Worm (Caenorhabditis elegans) whole organism, mixed stage, embryonic: Measurements from ENCODE around the gene cal-8.

Experiments
- blmp-1 ChIP-seq: fragments of 150-350 bp; optimal IDR thresholded peaks from 2 replicates; lab custom pipeline; 2014; ENCODE audit warnings: missing biosample characterization, missing genetic modification characterization
- ceh-39 ChIP-seq: fragments of 150-350 bp; optimal IDR thresholded peaks from 2 replicates; lab custom pipeline; 2014; ENCODE audit warnings: missing biosample characterization, missing genetic modification characterization
- ceh-43 ChIP-seq: fragments of 200-800 bp; sonication (Bioruptor generic); optimal IDR thresholded peaks from 2 replicates; lab custom pipeline; 2018; ENCODE audit warnings: mild to moderate bottlenecking, missing genetic modification characterization, moderate library complexity, missing compliant biosample characterization
- ceh-83 ChIP-seq: fragments of 200-800 bp; sonication (Bioruptor generic); optimal IDR thresholded peaks from 2 replicates; lab custom pipeline; 2018; ENCODE audit warnings: mild to moderate bottlenecking, missing genetic modification characterization, missing compliant biosample characterization
- ces-1 ChIP-seq: fragments of 150-350 bp; optimal IDR thresholded peaks from 2 replicates; lab custom pipeline; 2014; ENCODE audit warnings: missing biosample characterization, missing genetic modification reagents, missing genetic modification characterization
- cnd-1 ChIP-seq: fragments of 200-800 bp; sonication (Bioruptor generic); optimal IDR thresholded peaks from 2 replicates; lab custom pipeline; 2018; ENCODE audit warnings: mild to moderate bottlenecking, missing genetic modification characterization, missing compliant biosample characterization
- drap-1 ChIP-seq: fragments of 200-800 bp; sonication (Bioruptor generic); optimal IDR thresholded peaks from 3 replicates; lab custom pipeline; 2018; ENCODE audit warnings: mild to moderate bottlenecking, missing genetic modification characterization, missing compliant biosample characterization
- elt-1 ChIP-seq: sonication (generic microtip); optimal IDR thresholded peaks from 2 replicates; lab custom pipeline; 2017; ENCODE audit warnings: missing genetic modification characterization, mild to moderate bottlenecking, missing compliant biosample characterization, antibody characterized with exemption, moderate library complexity, borderline replicate concordance; ENCODE audit not compliant: insufficient read depth
- flh-1 ChIP-seq: fragments of 200-800 bp; sonication (Bioruptor generic); optimal IDR thresholded peaks from 2 replicates; lab custom pipeline; 2018; ENCODE audit warnings: mild to moderate bottlenecking, missing genetic modification characterization, moderate library complexity, missing compliant biosample characterization
- ham-2 ChIP-seq: fragments of 200-800 bp; sonication (Bioruptor generic); optimal IDR thresholded peaks from 2 replicates; lab custom pipeline; 2018; ENCODE audit warnings: mild to moderate bottlenecking, missing genetic modification characterization, missing compliant biosample characterization
- hlh-1 ChIP-seq: fragments of 150-350 bp; optimal IDR thresholded peaks from 2 replicates; lab custom pipeline; 2014; ENCODE audit warnings: missing biosample characterization, missing genetic modification reagents, missing genetic modification characterization
- lin-13 ChIP-seq: fragments of 150-350 bp; optimal IDR thresholded peaks from 2 replicates; lab custom pipeline; 2014; ENCODE audit warnings: missing biosample characterization, missing genetic modification characterization
- lin-32 ChIP-seq: fragments of 200-800 bp; sonication (Bioruptor generic); optimal IDR thresholded peaks from 2 replicates; lab custom pipeline; 2018; ENCODE audit warnings: mild to moderate bottlenecking, missing genetic modification characterization, missing compliant biosample characterization
- mab-5 ChIP-seq: fragments of 150-350 bp; optimal IDR thresholded peaks from 2 replicates; lab custom pipeline; 2014; ENCODE audit warnings: missing biosample characterization, missing genetic modification characterization
- mep-1 ChIP-seq: fragments of 150-350 bp; optimal IDR thresholded peaks from 2 replicates; lab custom pipeline; 2017; ENCODE audit warnings: missing biosample characterization, missing genetic modification reagents, missing genetic modification characterization, inconsistent platforms
- mls-2 ChIP-seq: sonication (generic microtip); optimal IDR thresholded peaks from 2 replicates; lab custom pipeline; 2016; ENCODE audit warnings: mild to moderate bottlenecking, missing genetic modification characterization, moderate library complexity, missing compliant biosample characterization
- nhr-12 ChIP-seq: fragments of 150-350 bp; optimal IDR thresholded peaks from 2 replicates; lab custom pipeline; 2014; ENCODE audit warnings: missing biosample characterization, missing genetic modification characterization
- nhr-2 ChIP-seq: fragments of 150-350 bp; optimal IDR thresholded peaks from 2 replicates; lab custom pipeline; 2014; ENCODE audit warnings: missing biosample characterization, missing genetic modification characterization
- nhr-28 ChIP-seq: fragments of 150-350 bp; optimal IDR thresholded peaks from 2 replicates; lab custom pipeline; 2014; ENCODE audit warnings: missing biosample characterization, missing genetic modification characterization
- nhr-76 ChIP-seq: sonication (generic microtip); optimal IDR thresholded peaks from 2 replicates; lab custom pipeline; 2017; ENCODE audit warnings: missing biosample characterization, missing genetic modification characterization
- pha-4 ChIP-seq: fragments of 150-350 bp; optimal IDR thresholded peaks from 2 replicates; lab custom pipeline; 2018; ENCODE audit warnings: missing biosample characterization, missing genetic modification reagents, missing genetic modification characterization
- sem-2 ChIP-seq: fragments of 200-800 bp; sonication (Bioruptor generic); optimal IDR thresholded peaks from 2 replicates; lab custom pipeline; 2018; ENCODE audit warnings: mild to moderate bottlenecking, missing genetic modification characterization, missing compliant biosample characterization
- snpc-4 ChIP-seq: fragments of 150-350 bp; optimal IDR thresholded peaks from 2 replicates; lab custom pipeline; 2014; ENCODE audit warnings: missing biosample characterization, missing genetic modification characterization
- sptf-1 ChIP-seq: sonication (generic microtip); optimal IDR thresholded peaks from 2 replicates; lab custom pipeline; 2017; ENCODE audit warnings: mild to moderate bottlenecking, missing genetic modification characterization, moderate library complexity, missing compliant biosample characterization
- unc-120 ChIP-seq: sonication (generic microtip); optimal IDR thresholded peaks from 2 replicates; lab custom pipeline; 2017; ENCODE audit warnings: missing genetic modification characterization, missing compliant biosample characterization; ENCODE audit not compliant: poor library complexity, severe bottlenecking
- unc-39 ChIP-seq: fragments of 150-350 bp; optimal IDR thresholded peaks from 2 replicates; lab custom pipeline; 2014; ENCODE audit warnings: missing biosample characterization, missing genetic modification characterization
- unc-62 ChIP-seq: fragments of 150-350 bp; optimal IDR thresholded peaks from 2 replicates; lab custom pipeline; 2014; ENCODE audit warnings: missing biosample characterization, missing genetic modification reagents, missing genetic modification characterization
- zip-8 ChIP-seq: fragments of 150-350 bp; optimal IDR thresholded peaks from 2 replicates; lab custom pipeline; 2014; ENCODE audit warnings: missing biosample characterization, missing genetic modification characterization
- ztf-11 ChIP-seq: fragments of 150-350 bp; optimal IDR thresholded peaks from 2 replicates; lab custom pipeline; 2014; ENCODE audit warnings: missing biosample characterization, missing genetic modification characterization

cal-8 gene

DNA sequence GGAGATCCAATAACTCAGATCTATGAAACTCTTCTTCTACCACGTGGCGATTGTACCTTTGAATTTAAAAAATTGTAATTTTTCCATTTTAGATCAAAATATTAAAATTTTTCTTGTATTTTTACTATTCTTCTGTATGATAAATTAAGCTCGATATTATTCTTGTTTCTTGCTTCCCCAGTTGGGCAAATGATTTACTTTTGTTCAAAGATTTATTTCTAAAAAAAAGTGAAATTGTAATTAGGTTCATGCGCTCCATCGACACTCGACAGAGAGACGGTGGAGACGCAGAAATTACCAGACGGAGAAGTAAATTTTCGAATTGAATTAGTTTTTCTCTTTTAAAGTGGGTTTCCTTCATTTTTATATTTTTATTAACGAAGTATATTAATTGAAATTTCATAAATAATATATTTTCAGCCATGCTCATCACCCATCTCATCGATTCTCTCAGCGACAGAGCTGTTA, 24.0 kb upstream of the cal-8 start, which contains the start of gene npp-24:
TSS of gene npp-24 (plus strand) at position 51 of the 468 bp plus-strand sequence.
- TF ChIP-seq blmp-1 (tag; lab: Kevin White, UChicago) (peak; percentile 3), ces-1 (GFP tag; lab: Kevin White, UChicago) (peak; percentile 79), flh-1 (GFP tag; lab: Kevin White, UChicago) (no peak)

DNA sequence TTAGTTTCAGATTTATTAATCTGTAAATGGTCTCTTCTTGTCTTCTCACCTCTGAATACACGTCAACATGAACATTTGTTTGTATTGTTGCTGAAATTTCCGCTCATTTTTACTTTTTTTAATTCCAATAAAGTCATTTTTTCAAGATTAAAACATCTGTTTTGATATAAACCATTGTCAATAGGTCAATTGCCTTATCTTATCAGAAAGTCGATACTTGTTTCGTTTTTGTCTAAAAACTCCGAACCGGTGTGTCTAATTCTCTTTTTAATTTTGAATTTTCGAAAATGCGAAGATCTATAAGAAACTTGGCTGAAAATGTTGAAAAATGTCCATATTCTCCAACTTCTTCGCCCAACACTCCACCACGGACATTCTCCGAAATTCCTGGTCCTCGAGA, 21.9 kb upstream of the cal-8 start, which contains the start of gene cyp-44A1:
TSS of gene cyp-44A1 (plus strand) at position 285 of the 400 bp plus-strand sequence.
- no peak for TF ChIP-seq zip-8 (tag; lab: Kevin White, UChicago)
- TF ChIP-seq hlh-1, result no peak
- TF ChIP-seq lin-13, result no peak
- TF ChIP-seq ham-2 (GFP tag; lab: Kevin White, UChicago), result no peak
- TF ChIP-seq nhr-2 (tag; lab: Kevin White, UChicago), result no peak

DNA sequence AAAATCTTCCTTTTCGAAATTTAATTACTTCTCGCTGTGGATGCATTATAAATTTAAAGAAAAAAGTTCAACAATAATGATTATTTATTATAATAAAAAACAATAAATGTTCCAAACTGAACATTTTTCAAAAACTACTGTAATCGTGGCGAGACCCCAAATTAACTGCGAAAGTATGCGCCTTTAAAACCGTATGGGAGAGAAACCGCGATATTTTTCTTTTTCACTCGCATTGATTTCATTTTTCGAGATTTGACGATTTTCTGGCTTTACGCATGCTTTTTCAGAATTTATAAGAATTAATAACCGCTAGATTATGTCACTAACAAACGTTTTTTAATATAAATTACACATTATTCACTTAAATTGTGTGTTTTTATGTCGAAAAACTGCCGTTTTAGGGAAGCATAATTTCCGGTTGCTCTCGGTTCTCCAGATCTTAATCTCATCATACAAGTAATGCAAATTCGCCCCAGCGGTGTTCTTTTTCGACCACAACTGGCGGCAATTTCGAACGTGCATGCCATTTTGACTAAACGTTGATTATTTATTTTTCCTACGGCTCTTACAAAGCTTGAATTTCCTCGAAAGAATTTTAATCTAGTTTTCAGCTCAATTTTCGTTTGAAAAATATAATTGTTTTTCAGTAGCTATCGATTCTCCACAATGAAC, 19.3 kb upstream of the cal-8 start, which contains the start of gene F12A10.8:
TSS of gene F12A10.8 (minus strand) at position 79 of the 672 bp plus-strand sequence.
- peak; percentile 89 for TF ChIP-seq ces-1 (GFP tag; lab: Kevin White, UChicago)
- no peak for TF ChIP-seq lin-32 (GFP tag; lab: Kevin White, UChicago)
- no peak for TF ChIP-seq flh-1 (GFP tag; lab: Kevin White, UChicago)
- no peak for TF ChIP-seq ham-2 (GFP tag; lab: Kevin White, UChicago)
- no peak for TF ChIP-seq unc-39
- peak; percentile 52 for TF ChIP-seq elt-1
- TF ChIP-seq ztf-11 (tag; lab: Kevin White, UChicago), result no peak

DNA sequence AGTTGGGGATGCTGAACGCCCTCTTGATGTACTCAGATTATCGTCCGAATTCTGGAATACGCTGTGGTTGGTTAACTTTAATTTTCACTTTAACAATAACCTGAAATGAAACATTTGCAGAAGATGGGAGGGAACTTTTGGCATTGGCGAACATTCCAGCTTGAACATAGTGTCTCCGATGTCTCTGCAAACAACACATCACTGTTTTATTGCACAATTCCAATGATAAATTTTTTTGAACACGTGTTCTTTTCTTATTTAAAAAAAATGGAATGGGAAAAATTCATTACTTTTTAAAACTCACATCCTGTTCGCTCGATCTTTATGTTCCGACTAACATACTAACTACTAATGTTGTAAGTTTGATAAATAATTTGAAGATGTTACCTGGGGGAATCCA, 18.6 kb upstream of the cal-8 start, which contains the start of gene fzy-1:
TSS of gene fzy-1 (plus strand) at position 301 of the 400 bp plus-strand sequence.
- TF ChIP-seq ces-1 (GFP tag; lab: Kevin White, UChicago) (no peak), mab-5 (tag; lab: Kevin White, UChicago) (no peak), nhr-28 (tag; lab: Kevin White, UChicago) (no peak), sptf-1 (tag; lab: Kevin White, UChicago) (no peak), nhr-12 (no peak), sem-2 (GFP tag; lab: Kevin White, UChicago) (no peak), mep-1 (tag; lab: Kevin White, UChicago) (no peak), ceh-43 (GFP tag; lab: Kevin White, UChicago) (no peak)
- TF ChIP-seq, all 35 proteins: peak for 0

DNA sequence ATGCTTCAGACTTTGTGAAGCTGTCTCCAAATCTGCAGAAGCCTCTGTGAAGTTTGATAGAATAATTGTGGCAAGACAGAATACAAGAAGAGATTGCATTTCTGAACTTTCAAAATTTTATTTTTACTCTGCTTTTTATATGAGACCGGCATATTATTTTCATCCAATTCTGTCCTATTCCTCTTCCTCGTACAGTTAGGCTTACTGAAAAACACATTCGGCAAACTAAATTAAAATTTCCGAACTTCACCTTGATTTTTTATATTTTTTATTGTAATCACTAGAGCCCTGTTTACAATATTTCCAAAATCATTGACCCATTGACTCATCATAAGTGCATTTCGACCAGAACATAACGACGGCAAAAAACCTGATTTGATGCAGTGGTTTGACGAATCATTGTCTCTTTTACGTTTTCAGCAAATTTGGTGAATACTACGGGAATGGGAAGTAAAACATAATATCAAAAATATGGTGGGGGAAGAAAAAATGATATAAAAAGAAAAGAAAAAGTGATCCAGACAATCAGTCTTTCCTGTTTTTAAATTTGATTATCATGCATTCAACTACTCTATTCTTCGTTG, 16.4 kb upstream of the cal-8 start, which contains the start of the genes suex-1 and F12A10.9:
TSS of gene suex-1 (minus strand) at position 101 of the 584 bp plus-strand sequence.
TSS of gene F12A10.9 (plus strand) at position 534 of the 584 bp plus-strand sequence.
- TF ChIP-seq ztf-11 (tag; lab: Kevin White, UChicago) (no peak), lin-32 (GFP tag; lab: Kevin White, UChicago) (no peak), zip-8 (tag; lab: Kevin White, UChicago) (no peak), drap-1 (GFP tag; lab: Kevin White, UChicago) (no peak), ham-2 (GFP tag; lab: Kevin White, UChicago) (no peak), unc-120 (tag; lab: Kevin White, UChicago) (no peak), lin-13 (no peak), sem-2 (GFP tag; lab: Kevin White, UChicago) (no peak), ceh-83 (GFP tag; lab: Kevin White, UChicago) (no peak), pha-4 (no peak), mls-2 (tag; lab: Kevin White, UChicago) (no peak), nhr-76 (no peak), cnd-1 (tag; lab: Kevin White, UChicago) (no peak), unc-39 (no peak), mab-5 (tag; lab: Kevin White, UChicago) (no peak), sptf-1 (tag; lab: Kevin White, UChicago) (no peak)
- TF ChIP-seq, all 35 proteins: peak for 0

DNA sequence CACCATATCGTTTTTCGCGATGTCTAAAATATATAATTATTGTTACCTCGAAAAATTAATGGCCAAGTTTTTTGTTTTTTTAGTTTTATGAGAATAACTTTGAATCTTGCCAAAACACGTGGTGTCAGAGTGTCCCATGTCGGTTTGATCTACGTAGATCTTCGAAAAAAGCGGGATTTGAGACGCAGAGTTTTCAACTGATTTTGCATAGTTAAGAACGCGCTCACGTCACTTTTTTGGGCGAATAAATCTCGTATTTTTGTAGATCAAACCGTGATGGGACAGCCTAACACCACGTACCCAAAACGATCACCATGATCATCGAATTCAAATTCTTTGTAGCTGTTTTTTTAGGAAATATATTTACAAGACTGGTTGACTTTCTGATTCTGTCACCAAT, 15.7 kb upstream of the cal-8 start:
- no peak for TF ChIP-seq ceh-83 (GFP tag; lab: Kevin White, UChicago)
- no peak for TF ChIP-seq nhr-28 (tag; lab: Kevin White, UChicago)
- no peak for TF ChIP-seq snpc-4 (tag; lab: Kevin White, UChicago)
- no peak for TF ChIP-seq ceh-39 (tag; lab: Kevin White, UChicago)
- TF ChIP-seq unc-62 (GFP tag; lab: Kevin White, UChicago), result no peak
- TF ChIP-seq drap-1 (GFP tag; lab: Kevin White, UChicago), result no peak
